Fruit fly (Drosophila melanogaster) Kc167 (cell line): ENCODE measurements around the gene ovo.

ENCODE experiments used
- Myc ChIP-seq: fragments of >200 bp; optimal IDR thresholded peaks from 2 replicates; lab custom pipeline; 2017; ENCODE audit warnings: missing external identifiers
- Sin3A ChIP-seq: fragments of >200 bp; optimal IDR thresholded peaks from 2 replicates; lab custom pipeline; 2018; ENCODE audit warnings: missing external identifiers
- h ChIP-seq: fragments of >200 bp; optimal IDR thresholded peaks from 3 replicates; lab custom pipeline; 2018; ENCODE audit warnings: missing external identifiers
- insv ChIP-seq: fragments of >200 bp; optimal IDR thresholded peaks from 3 replicates; lab custom pipeline; 2018; ENCODE audit warnings: missing external identifiers
- psq ChIP-seq: fragments of >200 bp; optimal IDR thresholded peaks from 2 replicates; lab custom pipeline; 2017; ENCODE audit warnings: missing external identifiers
- ttk ChIP-seq: sonication (Bioruptor generic); optimal IDR thresholded peaks from 2 replicates; lab custom pipeline; 2017; ENCODE audit warnings: missing external identifiers

The ovo gene

dm6 chrX:5030110-5030663, 17.9 kb upstream of the ovo start:
- TF ChIP-seq h (no peak), Sin3A (lab: Kevin White, UChicago) (no peak), Myc (lab: Kevin White, UChicago) (no peak)

dm6 chrX:5031297-5031696, 16.8 kb upstream of the ovo start:
- TF ChIP-seq Myc (lab: Kevin White, UChicago) = no peak
- TF ChIP-seq Sin3A (lab: Kevin White, UChicago) = no peak
- no peak for TF ChIP-seq psq (lab: Kevin White, UChicago)
- no peak for TF ChIP-seq h
- no peak for TF ChIP-seq ttk (lab: Kevin White, UChicago)
- no peak for TF ChIP-seq insv (lab: Kevin White, UChicago)

dm6 chrX:5038411-5038810, 9.7 kb upstream of the ovo start:
- TF ChIP-seq Myc (lab: Kevin White, UChicago) (no peak), ttk (lab: Kevin White, UChicago) (no peak), h (no peak), insv (lab: Kevin White, UChicago) (no peak)

- TF ChIP-seq psq (lab: Kevin White, UChicago) (no peak), insv (lab: Kevin White, UChicago) (no peak), Myc (lab: Kevin White, UChicago) (no peak), h (no peak), Sin3A (lab: Kevin White, UChicago) (no peak), ttk (lab: Kevin White, UChicago) (no peak)
Measured at dm6 chrX:5040098-5040497, 8.0 kb upstream of the ovo start.

dm6 chrX:5041525-5042454, 6.3 kb upstream of the ovo start:
- TF ChIP-seq h (no peak), psq (lab: Kevin White, UChicago) (no peak), Sin3A (lab: Kevin White, UChicago) (no peak), Myc (lab: Kevin White, UChicago) (no peak), ttk (lab: Kevin White, UChicago) (no peak), insv (lab: Kevin White, UChicago) (no peak)

dm6 chrX:5044433-5045110, 3.5 kb upstream of the ovo start:
- TF ChIP-seq ttk (lab: Kevin White, UChicago) (no peak), psq (lab: Kevin White, UChicago) (no peak), insv (lab: Kevin White, UChicago) (no peak), h (no peak), Sin3A (lab: Kevin White, UChicago) (no peak), Myc (lab: Kevin White, UChicago) (no peak)

dm6 chrX:5045158-5045557, 2.9 kb upstream of the ovo start:
- TF ChIP-seq Myc (lab: Kevin White, UChicago) (no peak), h (no peak), psq (lab: Kevin White, UChicago) (no peak)

- TF ChIP-seq psq (lab: Kevin White, UChicago) = no peak
- TF ChIP-seq Sin3A (lab: Kevin White, UChicago) = no peak
- no peak for TF ChIP-seq ttk (lab: Kevin White, UChicago)
- TF ChIP-seq insv (lab: Kevin White, UChicago) = no peak
- TF ChIP-seq Myc (lab: Kevin White, UChicago) = no peak
- no peak for TF ChIP-seq h
Measured at dm6 chrX:5046256-5046894, 1.7 kb upstream of the ovo start.

- TF ChIP-seq Sin3A (lab: Kevin White, UChicago) (no peak), insv (lab: Kevin White, UChicago) (no peak), h (no peak), psq (lab: Kevin White, UChicago) (no peak), ttk (lab: Kevin White, UChicago) (no peak), Myc (lab: Kevin White, UChicago) (no peak)
Measured at dm6 chrX:5046895-5047306, 1.2 kb upstream of the ovo start.

dm6 chrX:5051049-5051448, 3.0 kb downstream of the ovo start:
- TF ChIP-seq psq (lab: Kevin White, UChicago) = no peak
- TF ChIP-seq insv (lab: Kevin White, UChicago) = no peak
- no peak for TF ChIP-seq Myc (lab: Kevin White, UChicago)

dm6 chrX:5052994-5053393, 4.9 kb downstream of the ovo start:
- TF ChIP-seq Myc (lab: Kevin White, UChicago) (no peak), Sin3A (lab: Kevin White, UChicago) (no peak), ttk (lab: Kevin White, UChicago) (no peak), h (no peak), insv (lab: Kevin White, UChicago) (no peak), psq (lab: Kevin White, UChicago) (no peak)
